Worm (Caenorhabditis elegans) whole organism, late embryonic: Measurements from ENCODE around the gene bath-31.

Source experiments
- F13H6.1 ChIP-seq: sonication (generic microtip); optimal IDR thresholded peaks from 2 replicates; lab custom pipeline; 2016; ENCODE audit warnings: missing genetic modification characterization, missing compliant biosample characterization
- elt-2 ChIP-seq: sonication (generic microtip); optimal IDR thresholded peaks from 2 replicates; lab custom pipeline; 2016; ENCODE audit warnings: missing genetic modification reagents, missing genetic modification characterization, missing compliant biosample characterization
- madf-2 ChIP-seq: sonication (generic microtip); optimal IDR thresholded peaks from 2 replicates; lab custom pipeline; 2017; ENCODE audit warnings: missing genetic modification characterization, missing compliant biosample characterization

- TF ChIP-seq madf-2 (tag; lab: Kevin White, UChicago), result no peak
- TF ChIP-seq F13H6.1 (tag; lab: Kevin White, UChicago), result no peak
- no peak for TF ChIP-seq elt-2 (tag; lab: Kevin White, UChicago)
Measured at ce11 chrII:3694664-3695063, 37.1 kb upstream of the bath-31 start, which contains the start of gene srx-102.
